Fruit fly (Drosophila melanogaster) whole organism, embryonic: ENCODE results near the gene Cys.

Experiments used
- Ada2b ChIP-seq: fragments of 200-800 bp; sonication (Bioruptor generic); IDR thresholded peaks from 2 replicates; pipeline ENCODE4 v1.3.6; 2022; ENCODE audit warnings: missing biosample characterization, missing genetic modification characterization
- Atf6 ChIP-seq: fragments of 200-800 bp; sonication (Bioruptor generic); IDR thresholded peaks from 2 replicates; pipeline ENCODE4 v1.3.6; 2022; ENCODE audit warnings: missing biosample characterization, missing genetic modification characterization
- CG10366 ChIP-seq: fragments of 200-800 bp; sonication (Bioruptor generic); IDR thresholded peaks from 2 replicates; pipeline ENCODE4 v1.3.6; 2022; ENCODE audit warnings: missing biosample characterization, missing genetic modification characterization
- CG10565 ChIP-seq: fragments of 200-800 bp; sonication (Bioruptor generic); optimal IDR thresholded peaks from 3 replicates; lab custom pipeline; 2016; ENCODE audit warnings: missing biosample characterization, mild to moderate bottlenecking, missing genetic modification characterization
- CG11456 ChIP-seq: fragments of 200-800 bp; sonication (Bioruptor generic); IDR thresholded peaks from 3 replicates; pipeline ENCODE4 v1.3.6; 2022; ENCODE audit warnings: missing biosample characterization, missing genetic modification characterization
- CG13894 ChIP-seq: fragments of 200-800 bp; sonication (Bioruptor generic); optimal IDR thresholded peaks from 3 replicates; lab custom pipeline; 2018; ENCODE audit warnings: missing biosample characterization, mild to moderate bottlenecking, missing genetic modification characterization, moderate library complexity
- CG14667 ChIP-seq: fragments of 200-800 bp; sonication (Bioruptor generic); IDR thresholded peaks from 2 replicates; pipeline ENCODE4 v1.3.6; 2022; ENCODE audit warnings: missing biosample characterization, missing genetic modification characterization
- CG14860 ChIP-seq: fragments of 200-800 bp; sonication (Bioruptor generic); IDR thresholded peaks from 3 replicates; pipeline ENCODE4 v1.3.6; 2022; ENCODE audit warnings: missing biosample characterization, missing genetic modification characterization; ENCODE audit not compliant: partially characterized antibody
- CG16863 ChIP-seq: fragments of 200-800 bp; sonication (Bioruptor generic); optimal IDR thresholded peaks from 3 replicates; lab custom pipeline; 2016; ENCODE audit warnings: missing biosample characterization, missing genetic modification characterization
- CG18011 ChIP-seq: fragments of 200-800 bp; sonication (Bioruptor generic); optimal IDR thresholded peaks from 2 replicates; lab custom pipeline; 2017; ENCODE audit warnings: missing biosample characterization, missing genetic modification characterization, mild to moderate bottlenecking, moderate library complexity, missing genotype
- CG2120 ChIP-seq: fragments of 200-800 bp; sonication (Bioruptor generic); optimal IDR thresholded peaks from 3 replicates; lab custom pipeline; 2016; ENCODE audit warnings: missing biosample characterization, missing genetic modification characterization
- CG2202 ChIP-seq: fragments of 200-800 bp; sonication (Bioruptor generic); optimal IDR thresholded peaks from 2 replicates; lab custom pipeline; 2018; ENCODE audit warnings: missing biosample characterization, mild to moderate bottlenecking, missing genetic modification characterization
- CG2712 ChIP-seq: fragments of 200-800 bp; optimal IDR thresholded peaks from 3 replicates; lab custom pipeline; 2019; ENCODE audit warnings: missing biosample characterization, mild to moderate bottlenecking, missing genetic modification characterization, moderate library complexity
- CG34376 ChIP-seq: fragments of 200-800 bp; sonication (Bioruptor generic); optimal IDR thresholded peaks from 2 replicates; lab custom pipeline; 2018; ENCODE audit warnings: missing biosample characterization, mild to moderate bottlenecking, missing genetic modification characterization
- CG4854 ChIP-seq: fragments of 200-800 bp; sonication (Bioruptor generic); optimal IDR thresholded peaks from 2 replicates; lab custom pipeline; 2016; ENCODE audit warnings: missing biosample characterization, missing genetic modification characterization, inconsistent platforms
- CG6175 ChIP-seq: fragments of 200-800 bp; sonication (Bioruptor generic); IDR thresholded peaks from 3 replicates; pipeline ENCODE4 v1.3.6; 2022; ENCODE audit warnings: missing biosample characterization, missing genetic modification characterization
- CG7745 ChIP-seq: fragments of 200-800 bp; sonication (Bioruptor generic); optimal IDR thresholded peaks from 2 replicates; lab custom pipeline; 2018; ENCODE audit warnings: missing biosample characterization, mild to moderate bottlenecking, missing genetic modification characterization, moderate library complexity
- CG7839 ChIP-seq: fragments of 200-800 bp; sonication (Bioruptor generic); optimal IDR thresholded peaks from 3 replicates; lab custom pipeline; 2018; ENCODE audit warnings: missing biosample characterization, mild to moderate bottlenecking, missing genetic modification characterization, moderate library complexity
- CG8359 ChIP-seq: fragments of 200-800 bp; sonication (Bioruptor generic); optimal IDR thresholded peaks from 2 replicates; lab custom pipeline; 2017; ENCODE audit warnings: missing biosample characterization, mild to moderate bottlenecking, missing genetic modification characterization, borderline replicate concordance
- CG9437 ChIP-seq: fragments of 200-800 bp; sonication (Bioruptor generic); optimal IDR thresholded peaks from 2 replicates; lab custom pipeline; 2018; ENCODE audit warnings: missing biosample characterization, mild to moderate bottlenecking, missing genetic modification characterization
- CG9797 ChIP-seq: fragments of 200-800 bp; sonication (Bioruptor generic); optimal IDR thresholded peaks from 3 replicates; lab custom pipeline; 2018; ENCODE audit warnings: missing biosample characterization, mild to moderate bottlenecking, missing genetic modification characterization
- Dad ChIP-seq: fragments of 200-800 bp; sonication (Bioruptor generic); optimal IDR thresholded peaks from 3 replicates; lab custom pipeline; 2016; ENCODE audit warnings: missing biosample characterization, missing genetic modification characterization
- Dp ChIP-seq: fragments of 200-800 bp; sonication (Bioruptor generic); optimal IDR thresholded peaks from 2 replicates; lab custom pipeline; 2018; ENCODE audit warnings: missing biosample characterization, mild to moderate bottlenecking, missing genetic modification characterization, moderate library complexity
- E2f2 ChIP-seq: fragments of 200-800 bp; sonication (Bioruptor generic); IDR thresholded peaks from 2 replicates; pipeline ENCODE4 v1.3.6; 2022; ENCODE audit warnings: missing biosample characterization, missing genetic modification characterization
- Elba2 ChIP-seq: fragments of 200-800 bp; sonication (Bioruptor generic); optimal IDR thresholded peaks from 3 replicates; lab custom pipeline; 2016; ENCODE audit warnings: missing biosample characterization, missing genetic modification characterization
- Gsc ChIP-seq: fragments of 200-800 bp; sonication (Bioruptor generic); IDR thresholded peaks from 2 replicates; pipeline ENCODE4 v1.3.6; 2022; ENCODE audit warnings: missing biosample characterization, missing genetic modification characterization
- Gug ChIP-seq: fragments of 200-800 bp; sonication (Bioruptor generic); IDR thresholded peaks from 4 replicates; pipeline ENCODE4 v1.3.6; 2022; ENCODE audit warnings: missing biosample characterization, missing genetic modification characterization
- MESR4 ChIP-seq: fragments of 200-800 bp; sonication (Bioruptor generic); optimal IDR thresholded peaks from 2 replicates; lab custom pipeline; 2018; ENCODE audit warnings: missing biosample characterization, mild to moderate bottlenecking, missing genetic modification characterization, moderate library complexity
- Max ChIP-seq: fragments of 200-800 bp; sonication (Bioruptor generic); optimal IDR thresholded peaks from 2 replicates; lab custom pipeline; 2016; ENCODE audit warnings: missing biosample characterization, mild to moderate bottlenecking, missing genetic modification characterization
- Nf-YB ChIP-seq: fragments of 200-800 bp; sonication (Bioruptor generic); optimal IDR thresholded peaks from 3 replicates; lab custom pipeline; 2019; ENCODE audit warnings: missing biosample characterization, mild to moderate bottlenecking, missing genetic modification characterization, moderate library complexity
- bowl ChIP-seq: fragments of 200-800 bp; sonication (Bioruptor generic); IDR thresholded peaks from 2 replicates; pipeline ENCODE4 v1.3.6; 2022; ENCODE audit warnings: missing biosample characterization, missing genetic modification characterization
- croc ChIP-seq: fragments of 200-800 bp; sonication (Bioruptor generic); conservative IDR thresholded peaks from 3 replicates; pipeline ENCODE4 v1.3.6; 2022; ENCODE audit warnings: missing biosample characterization, missing genetic modification characterization
- cwo ChIP-seq: fragments of 200-800 bp; sonication (Bioruptor generic); optimal IDR thresholded peaks from 3 replicates; lab custom pipeline; 2017; ENCODE audit warnings: missing biosample characterization, missing genetic modification characterization, mild to moderate bottlenecking, moderate library complexity, missing genetic modification reagents
- dan ChIP-seq: fragments of 200-800 bp; sonication (Bioruptor generic); IDR thresholded peaks from 2 replicates; pipeline ENCODE4 v1.3.6; 2022; ENCODE audit warnings: missing biosample characterization, missing genetic modification characterization
- danr ChIP-seq: fragments of 200-800 bp; sonication (Bioruptor generic); IDR thresholded peaks from 2 replicates; pipeline ENCODE4 v1.3.6; 2022; ENCODE audit warnings: missing biosample characterization, missing genetic modification characterization
- eve ChIP-seq, 2 experiments: fragments of >200 bp; optimal IDR thresholded peaks; 2 replicates each; lab custom pipeline; 2017; ENCODE audit warnings: missing biosample characterization in 2 of 2, missing genetic modification characterization in 2 of 2
- ewg ChIP-seq: fragments of 200-800 bp; sonication (Bioruptor generic); optimal IDR thresholded peaks from 3 replicates; lab custom pipeline; 2017; ENCODE audit warnings: mild to moderate bottlenecking, missing biosample characterization, missing genetic modification reagents, missing genetic modification characterization
- gsb-n ChIP-seq: fragments of 200-800 bp; sonication (Bioruptor generic); optimal IDR thresholded peaks from 3 replicates; lab custom pipeline; 2018; ENCODE audit warnings: missing biosample characterization, mild to moderate bottlenecking, missing genetic modification characterization
- nerfin-1 ChIP-seq: fragments of 200-800 bp; sonication (Bioruptor generic); optimal IDR thresholded peaks from 3 replicates; lab custom pipeline; 2019; ENCODE audit warnings: missing biosample characterization, mild to moderate bottlenecking, missing genetic modification characterization, moderate library complexity
- nerfin-2 ChIP-seq: fragments of 200-800 bp; sonication (Bioruptor generic); IDR thresholded peaks from 2 replicates; pipeline ENCODE4 v1.3.6; 2022; ENCODE audit warnings: missing biosample characterization, missing genetic modification characterization; ENCODE audit not compliant: partially characterized antibody
- pum ChIP-seq: fragments of 200-800 bp; sonication (Bioruptor generic); optimal IDR thresholded peaks from 2 replicates; lab custom pipeline; 2016; ENCODE audit warnings: missing biosample characterization, missing genetic modification characterization
- repo ChIP-seq: fragments of 200-800 bp; sonication (Bioruptor generic); optimal IDR thresholded peaks from 2 replicates; lab custom pipeline; 2016; ENCODE audit warnings: missing biosample characterization, missing genetic modification characterization
- row ChIP-seq: fragments of 200-800 bp; sonication (Bioruptor generic); IDR thresholded peaks from 3 replicates; pipeline ENCODE4 v1.3.6; 2022; ENCODE audit warnings: missing biosample characterization, missing genetic modification characterization
- tap ChIP-seq: fragments of 200-800 bp; optimal IDR thresholded peaks from 3 replicates; lab custom pipeline; 2019; ENCODE audit warnings: missing biosample characterization, mild to moderate bottlenecking, missing genetic modification characterization, moderate library complexity
- tio ChIP-seq: fragments of 200-800 bp; sonication (Bioruptor generic); optimal IDR thresholded peaks from 2 replicates; lab custom pipeline; 2017; ENCODE audit warnings: missing biosample characterization, missing genetic modification characterization, inconsistent platforms
- tup ChIP-seq: fragments of 200-800 bp; sonication (Bioruptor generic); optimal IDR thresholded peaks from 2 replicates; lab custom pipeline; 2016; ENCODE audit warnings: missing biosample characterization, mild to moderate bottlenecking, missing genetic modification characterization, moderate library complexity
- z ChIP-seq: fragments of 200-800 bp; sonication (Bioruptor generic); IDR thresholded peaks from 3 replicates; pipeline ENCODE4 v1.3.6; 2022; ENCODE audit warnings: missing biosample characterization, missing genetic modification characterization
- zf30C ChIP-seq: fragments of 200-800 bp; sonication (Bioruptor generic); optimal IDR thresholded peaks from 3 replicates; lab custom pipeline; 2018; ENCODE audit warnings: missing biosample characterization, mild to moderate bottlenecking, missing genetic modification characterization
- zfh2 ChIP-seq: fragments of 200-800 bp; sonication (Bioruptor generic); optimal IDR thresholded peaks from 2 replicates; lab custom pipeline; 2016; ENCODE audit warnings: missing biosample characterization, missing genetic modification characterization

The Cys gene

dm6 chr3R:14574962-14575717, 5.7 kb upstream of the Cys start (continued):
- TF ChIP-seq dan (GFP tag; lab: Robert Waterston, UW) (no peak), danr (0 out of 2 replicates have a peak, but pooled peaks have one; percentile 31), gsb-n (tag; lab: Kevin White, UChicago) (peak; percentile 63), row (GFP tag; lab: Robert Waterston, UW) (peak; percentile 80), CG16863 (GFP tag; lab: Kevin White, UChicago) (peak; percentile 64), CG9797 (GFP tag; lab: Kevin White, UChicago) (no peak), cwo (GFP tag; lab: Kevin White, UChicago) (peak; percentile 71), CG18011 (GFP tag; lab: Kevin White, UChicago) (peak; percentile 43), CG11456 (GFP tag; lab: Robert Waterston, UW) (peak; percentile 66; the same call in 2 of the 3 replicates), ewg (GFP tag; lab: Kevin White, UChicago) (peak; percentile 52), Ada2b (GFP tag; lab: Robert Waterston, UW) (peak; percentile 42; the same call in 1 of the 2 replicates), CG7839 (tag; lab: Kevin White, UChicago) (peak; percentile 81), Elba2 (GFP tag; lab: Kevin White, UChicago) (peak; percentile 10), CG4854 (GFP tag; lab: Kevin White, UChicago) (no peak), CG34376 (peak; percentile 18), CG6175 (GFP tag; lab: Robert Waterston, UW) (no peak), nerfin-1 (tag; lab: Kevin White, UChicago) (peak; percentile 63), CG13894 (tag; lab: Kevin White, UChicago) (peak; percentile 54), pum (GFP tag; lab: Kevin White, UChicago) (peak; percentile 44), eve (GFP tag; optimal IDR thresholded peaks at IDR 0.05; lab: Kevin White, UChicago) (no peak), Max (GFP tag; lab: Kevin White, UChicago) (peak; percentile 29), tup (GFP tag; lab: Kevin White, UChicago) (no peak), Atf6 (GFP tag; lab: Robert Waterston, UW) (peak; percentile 72), nerfin-2 (GFP tag; lab: Robert Waterston, UW) (no peak), bowl (no peak), CG10565 (GFP tag; lab: Kevin White, UChicago) (no peak), CG14667 (0 out of 2 replicates have a peak, but pooled peaks have one; percentile 25), tap (tag; lab: Kevin White, UChicago) (peak; percentile 18), CG2202 (tag; lab: Kevin White, UChicago) (peak; percentile 20), CG2712 (tag; lab: Kevin White, UChicago) (peak; percentile 73), CG8359 (GFP tag; lab: Kevin White, UChicago) (peak; percentile 47), zf30C (GFP tag; lab: Kevin White, UChicago) (no peak), repo (GFP tag; lab: Kevin White, UChicago) (no peak), MESR4 (GFP tag; lab: Kevin White, UChicago) (no peak), CG2120 (peak; percentile 82), z (no peak), Gug (peak; percentile 48; the same call in 2 of the 4 replicates), CG10366 (GFP tag; lab: Robert Waterston, UW) (peak; percentile 45), Nf-YB (GFP tag; lab: Kevin White, UChicago) (peak; percentile 65), croc (GFP tag; lab: Robert Waterston, UW) (peak; percentile 33; the same call in 2 of the 3 replicates), zfh2 (peak; percentile 61), CG14860 (GFP tag; lab: Robert Waterston, UW) (no peak), Dad (GFP tag; lab: Kevin White, UChicago) (peak; percentile 14), Gsc (GFP tag; lab: Robert Waterston, UW) (no peak), CG9437 (GFP tag; lab: Kevin White, UChicago) (peak; percentile 73), CG7745 (tag; lab: Kevin White, UChicago) (no peak), E2f2 (no peak), Dp (GFP tag; lab: Kevin White, UChicago) (no peak), tio (peak; percentile 72)
